Fruit fly (Drosophila melanogaster) whole organism, embryonic: ENCODE measurements around the gene Pcif1.

Experiments
- Ada2b ChIP-seq: fragments of 200-800 bp; sonication (Bioruptor generic); IDR thresholded peaks from 2 replicates; pipeline ENCODE4 v1.3.6; 2022; ENCODE audit warnings: missing biosample characterization, missing genetic modification characterization
- Adf1 ChIP-seq: fragments of 200-800 bp; sonication (Bioruptor generic); IDR thresholded peaks from 2 replicates; pipeline ENCODE4 v1.3.6; 2022; ENCODE audit warnings: missing biosample characterization, missing genetic modification characterization
- Antp ChIP-seq: fragments of 200-800 bp; sonication (Bioruptor generic); optimal IDR thresholded peaks from 3 replicates; lab custom pipeline; 2016; ENCODE audit warnings: missing biosample characterization, missing genetic modification characterization
- C15 ChIP-seq: fragments of 200-800 bp; sonication (Bioruptor generic); IDR thresholded peaks from 3 replicates; pipeline ENCODE4 v1.3.6; 2022; ENCODE audit warnings: missing biosample characterization, missing genetic modification characterization
- CG12659 ChIP-seq: fragments of 200-800 bp; sonication (Bioruptor generic); optimal IDR thresholded peaks from 3 replicates; lab custom pipeline; 2017; ENCODE audit warnings: mild to moderate bottlenecking, missing biosample characterization, missing genetic modification reagents, missing genetic modification characterization
- CG12769 ChIP-seq: fragments of 200-800 bp; sonication (Bioruptor generic); optimal IDR thresholded peaks from 2 replicates; lab custom pipeline; 2019; ENCODE audit warnings: missing biosample characterization, mild to moderate bottlenecking, missing genetic modification characterization, moderate library complexity
- CG13123 ChIP-seq: fragments of 200-800 bp; sonication (Bioruptor generic); optimal IDR thresholded peaks from 2 replicates; lab custom pipeline; 2016; ENCODE audit warnings: missing biosample characterization, missing genetic modification characterization
- CG13287 ChIP-seq: fragments of 200-800 bp; sonication (Bioruptor generic); IDR thresholded peaks from 2 replicates; pipeline ENCODE4 v1.3.6; 2022; ENCODE audit warnings: missing biosample characterization, missing genetic modification characterization; ENCODE audit not compliant: partially characterized antibody
- CG14441 ChIP-seq: fragments of 200-800 bp; sonication (Bioruptor generic); IDR thresholded peaks from 2 replicates; pipeline ENCODE4 v1.3.6; 2022; ENCODE audit warnings: missing biosample characterization, missing genetic modification characterization
- CG15514 ChIP-seq: fragments of 200-800 bp; sonication (Bioruptor generic); optimal IDR thresholded peaks from 3 replicates; lab custom pipeline; 2017; ENCODE audit warnings: missing biosample characterization, missing genetic modification characterization, mild to moderate bottlenecking, moderate library complexity, missing genetic modification reagents
- CG2678 ChIP-seq: fragments of 200-800 bp; sonication (Bioruptor generic); optimal IDR thresholded peaks from 3 replicates; lab custom pipeline; 2019; ENCODE audit warnings: missing biosample characterization, mild to moderate bottlenecking, missing genetic modification characterization, moderate library complexity
- CG30020 ChIP-seq: fragments of 200-800 bp; optimal IDR thresholded peaks from 2 replicates; lab custom pipeline; 2019; ENCODE audit warnings: missing biosample characterization, mild to moderate bottlenecking, missing genetic modification characterization, moderate library complexity
- CG3281 ChIP-seq: fragments of 200-800 bp; sonication (Bioruptor generic); optimal IDR thresholded peaks from 3 replicates; lab custom pipeline; 2017; ENCODE audit warnings: missing biosample characterization, mild to moderate bottlenecking, missing genetic modification characterization
- CG3407 ChIP-seq: fragments of 200-800 bp; sonication (Bioruptor generic); optimal IDR thresholded peaks from 2 replicates; lab custom pipeline; 2018; ENCODE audit warnings: missing biosample characterization, mild to moderate bottlenecking, missing genetic modification characterization
- CG34224 ChIP-seq: fragments of 200-800 bp; sonication (Bioruptor generic); IDR thresholded peaks from 3 replicates; pipeline ENCODE4 v1.3.6; 2022; ENCODE audit warnings: missing biosample characterization, missing genetic modification characterization; ENCODE audit not compliant: partially characterized antibody
- CG34376 ChIP-seq: fragments of 200-800 bp; sonication (Bioruptor generic); optimal IDR thresholded peaks from 2 replicates; lab custom pipeline; 2018; ENCODE audit warnings: missing biosample characterization, mild to moderate bottlenecking, missing genetic modification characterization
- CG7987 ChIP-seq: fragments of 200-800 bp; sonication (Bioruptor generic); optimal IDR thresholded peaks from 2 replicates; lab custom pipeline; 2018; ENCODE audit warnings: missing biosample characterization, mild to moderate bottlenecking, missing genetic modification characterization, moderate library complexity
- CG8290 ChIP-seq, 3 experiments: fragments of 200-800 bp; sonication (Bioruptor generic); optimal IDR thresholded peaks; 2 replicates each; lab custom pipeline; 2016 to 2019; ENCODE audit warnings: missing biosample characterization in 3 of 3, missing genetic modification characterization in 3 of 3, mild to moderate bottlenecking in 2 of 3, moderate library complexity in 1 of 3
- CoRest ChIP-seq: fragments of 200-800 bp; sonication (Bioruptor generic); optimal IDR thresholded peaks from 3 replicates; lab custom pipeline; 2018; ENCODE audit warnings: missing biosample characterization, mild to moderate bottlenecking, missing genetic modification characterization, moderate library complexity
- Dbx ChIP-seq: fragments of 200-800 bp; sonication (Bioruptor generic); IDR thresholded peaks from 3 replicates; pipeline ENCODE4 v1.3.6; 2022; ENCODE audit warnings: missing biosample characterization, missing genetic modification characterization
- Dll ChIP-seq: fragments of 200-800 bp; sonication (Bioruptor generic); IDR thresholded peaks from 4 replicates; pipeline ENCODE4 v1.3.6; 2022; ENCODE audit warnings: missing biosample characterization, missing genetic modification characterization; ENCODE audit not compliant: partially characterized antibody
- Dref ChIP-seq: fragments of 200-800 bp; sonication (Bioruptor generic); IDR thresholded peaks from 2 replicates; pipeline ENCODE4 v1.3.6; 2022; ENCODE audit warnings: missing biosample characterization, missing genetic modification characterization
- Drgx ChIP-seq: fragments of 200-800 bp; sonication (Bioruptor generic); IDR thresholded peaks from 2 replicates; pipeline ENCODE4 v1.3.6; 2022; ENCODE audit warnings: missing biosample characterization, missing genetic modification characterization
- Eip74EF ChIP-seq, 2 experiments: fragments of 200-800 bp in 1 of 2; fragments of >200 bp in 1 of 2; sonication (Bioruptor generic) in 1 of 2; optimal IDR thresholded peaks; 2 replicates each; lab custom pipeline; 2017 to 2019; ENCODE audit warnings: missing biosample characterization in 2 of 2, missing genetic modification characterization in 2 of 2, mild to moderate bottlenecking in 1 of 2, moderate library complexity in 1 of 2
- GATAe ChIP-seq: fragments of 200-800 bp; sonication (Bioruptor generic); conservative IDR thresholded peaks from 2 replicates; pipeline ENCODE4 v1.3.6; 2022; ENCODE audit warnings: missing biosample characterization, missing genetic modification characterization
- Gug ChIP-seq: fragments of 200-800 bp; sonication (Bioruptor generic); IDR thresholded peaks from 4 replicates; pipeline ENCODE4 v1.3.6; 2022; ENCODE audit warnings: missing biosample characterization, missing genetic modification characterization
- HLH3B ChIP-seq: fragments of 200-800 bp; sonication (Bioruptor generic); IDR thresholded peaks from 2 replicates; pipeline ENCODE4 v1.3.6; 2022; ENCODE audit warnings: missing biosample characterization, missing genetic modification characterization
- Hr3 ChIP-seq: fragments of 200-800 bp; sonication (Bioruptor generic); optimal IDR thresholded peaks from 3 replicates; lab custom pipeline; 2016; ENCODE audit warnings: missing biosample characterization, missing genetic modification characterization
- Lhr ChIP-seq: fragments of 200-800 bp; sonication (Bioruptor generic); optimal IDR thresholded peaks from 3 replicates; lab custom pipeline; 2017; ENCODE audit warnings: mild to moderate bottlenecking, missing biosample characterization, missing genetic modification reagents, missing genetic modification characterization
- MBD-R2 ChIP-seq: fragments of 200-800 bp; sonication (Bioruptor generic); IDR thresholded peaks from 2 replicates; pipeline ENCODE4 v1.3.6; 2022; ENCODE audit warnings: missing biosample characterization, missing genetic modification characterization
- NC2β ChIP-seq: fragments of 200-800 bp; sonication (Bioruptor generic); optimal IDR thresholded peaks from 2 replicates; lab custom pipeline; 2016; ENCODE audit warnings: missing biosample characterization, missing genetic modification characterization
- NFAT ChIP-seq: fragments of 200-800 bp; sonication (Bioruptor generic); IDR thresholded peaks from 2 replicates; pipeline ENCODE4 v1.3.6; 2022; ENCODE audit warnings: missing biosample characterization, missing genetic modification characterization
- Nf-YA ChIP-seq: fragments of 200-800 bp; sonication (Bioruptor generic); IDR thresholded peaks from 2 replicates; pipeline ENCODE4 v1.3.6; 2022; ENCODE audit warnings: missing biosample characterization, missing genetic modification characterization
- Nf-YC ChIP-seq: fragments of 200-800 bp; optimal IDR thresholded peaks from 3 replicates; lab custom pipeline; 2019; ENCODE audit warnings: missing biosample characterization, mild to moderate bottlenecking, missing genetic modification characterization, moderate library complexity
- PHDP ChIP-seq: fragments of 200-800 bp; sonication (Bioruptor generic); optimal IDR thresholded peaks from 3 replicates; lab custom pipeline; 2018; ENCODE audit warnings: missing biosample characterization, mild to moderate bottlenecking, missing genetic modification characterization, moderate library complexity
- bcd ChIP-seq: fragments of 200-800 bp; sonication (Bioruptor generic); optimal IDR thresholded peaks from 2 replicates; lab custom pipeline; 2017; ENCODE audit warnings: missing biosample characterization, mild to moderate bottlenecking, missing genetic modification characterization
- chif ChIP-seq, 2 experiments: fragments of 200-800 bp; sonication (Bioruptor generic); optimal IDR thresholded peaks; 3 replicates each; lab custom pipeline; 2016; ENCODE audit warnings: missing biosample characterization in 2 of 2, missing genetic modification characterization in 2 of 2
- ci ChIP-seq: fragments of 200-800 bp; sonication (Bioruptor generic); IDR thresholded peaks from 3 replicates; pipeline ENCODE4 v1.3.6; 2022; ENCODE audit warnings: missing biosample characterization, missing genetic modification characterization
- croc ChIP-seq: fragments of 200-800 bp; sonication (Bioruptor generic); conservative IDR thresholded peaks from 3 replicates; pipeline ENCODE4 v1.3.6; 2022; ENCODE audit warnings: missing biosample characterization, missing genetic modification characterization
- dati ChIP-seq: fragments of 200-800 bp; sonication (Bioruptor generic); IDR thresholded peaks from 2 replicates; pipeline ENCODE4 v1.3.6; 2022; ENCODE audit warnings: missing biosample characterization, missing genetic modification characterization
- dmrt11E ChIP-seq: fragments of 200-800 bp; sonication (Bioruptor generic); optimal IDR thresholded peaks from 3 replicates; lab custom pipeline; 2018; ENCODE audit warnings: missing biosample characterization, mild to moderate bottlenecking, missing genetic modification characterization, moderate library complexity
- ewg ChIP-seq: fragments of 200-800 bp; sonication (Bioruptor generic); optimal IDR thresholded peaks from 3 replicates; lab custom pipeline; 2017; ENCODE audit warnings: mild to moderate bottlenecking, missing biosample characterization, missing genetic modification reagents, missing genetic modification characterization
- fu2 ChIP-seq: fragments of 200-800 bp; sonication (Bioruptor generic); optimal IDR thresholded peaks from 2 replicates; lab custom pipeline; 2016; ENCODE audit warnings: missing biosample characterization, missing genetic modification characterization
- ham ChIP-seq: fragments of 200-800 bp; sonication (Bioruptor generic); IDR thresholded peaks from 2 replicates; pipeline ENCODE4 v1.3.6; 2022; ENCODE audit warnings: missing biosample characterization, missing genetic modification characterization
- kni ChIP-seq: fragments of 200-800 bp; sonication (Bioruptor generic); optimal IDR thresholded peaks from 3 replicates; lab custom pipeline; 2017; ENCODE audit warnings: mild to moderate bottlenecking, missing biosample characterization, missing genetic modification reagents, missing genetic modification characterization
- row ChIP-seq: fragments of 200-800 bp; sonication (Bioruptor generic); IDR thresholded peaks from 3 replicates; pipeline ENCODE4 v1.3.6; 2022; ENCODE audit warnings: missing biosample characterization, missing genetic modification characterization
- run ChIP-seq: fragments of 200-800 bp; sonication (Bioruptor generic); optimal IDR thresholded peaks from 3 replicates; lab custom pipeline; 2018; ENCODE audit warnings: missing biosample characterization, mild to moderate bottlenecking, missing genetic modification characterization
- sna ChIP-seq: fragments of 200-800 bp; sonication (Bioruptor generic); IDR thresholded peaks from 2 replicates; pipeline ENCODE4 v1.3.6; 2022; ENCODE audit warnings: missing biosample characterization, missing genetic modification characterization; ENCODE audit not compliant: partially characterized antibody
- stwl ChIP-seq: fragments of 200-800 bp; sonication (Bioruptor generic); optimal IDR thresholded peaks from 3 replicates; lab custom pipeline; 2018; ENCODE audit warnings: missing biosample characterization, mild to moderate bottlenecking, missing genetic modification characterization, moderate library complexity
- vnd ChIP-seq: fragments of 200-800 bp; sonication (Bioruptor generic); IDR thresholded peaks from 3 replicates; pipeline ENCODE4 v1.3.6; 2022; ENCODE audit warnings: missing biosample characterization, missing genetic modification characterization; ENCODE audit not compliant: partially characterized antibody

Gene Pcif1

dm6 chr3L:20769350-20769749 lies 16.6 kb downstream of the Pcif1 start, which contains the start of the genes CG4074 and CG4186 (continued):
- no peak for TF ChIP-seq Antp (GFP tag; lab: Kevin White, UChicago)
- TF ChIP-seq CG30020 (tag; lab: Kevin White, UChicago): peak; percentile 17
- TF ChIP-seq MBD-R2 (GFP tag; lab: Robert Waterston, UW): peak; percentile 96
- TF ChIP-seq CG13287 (GFP tag; lab: Robert Waterston, UW): peak; percentile 62
- no peak for TF ChIP-seq run
- TF ChIP-seq Nf-YA (GFP tag; lab: Robert Waterston, UW): no peak
- no peak for TF ChIP-seq GATAe (GFP tag; lab: Robert Waterston, UW)
- TF ChIP-seq Dref (GFP tag; lab: Robert Waterston, UW): no peak; the same call in 1 of the 2 replicates
- TF ChIP-seq CG13123 (GFP tag; lab: Kevin White, UChicago): no peak
- TF ChIP-seq CG8290 (GFP tag; optimal IDR thresholded peaks at IDR 0.05; lab: Kevin White, UChicago): peak; percentile 11
- TF ChIP-seq CG8290 (tag; optimal IDR thresholded peaks at IDR 0.05; lab: Kevin White, UChicago): no peak
- TF ChIP-seq Ada2b (GFP tag; lab: Robert Waterston, UW): no peak
- TF ChIP-seq CG2678 (tag; lab: Kevin White, UChicago): no peak
- TF ChIP-seq Nf-YC: peak; percentile 77
- no peak for TF ChIP-seq CoRest (tag; lab: Kevin White, UChicago)
- peak; percentile 13; the same call in 1 of the 4 replicates for TF ChIP-seq Dll (GFP tag; lab: Robert Waterston, UW)
- TF ChIP-seq CG34376: peak; percentile 9
- TF ChIP-seq fu2 (GFP tag; lab: Kevin White, UChicago): no peak
- TF ChIP-seq PHDP (tag; lab: Kevin White, UChicago): no peak
- TF ChIP-seq stwl (tag; lab: Kevin White, UChicago): peak; percentile 89
- TF ChIP-seq Gug (GFP tag; lab: Robert Waterston, UW): no peak
- TF ChIP-seq ewg: no peak
- no peak for TF ChIP-seq Drgx (GFP tag; lab: Robert Waterston, UW)
- peak; percentile 32; the same call in 1 of the 3 replicates for TF ChIP-seq row (GFP tag; lab: Robert Waterston, UW)
- TF ChIP-seq croc: no peak
- TF ChIP-seq Dbx (GFP tag; lab: Robert Waterston, UW): no peak
- TF ChIP-seq dati (GFP tag; lab: Robert Waterston, UW): no peak
- peak; percentile 51 for TF ChIP-seq CG12769 (tag; lab: Kevin White, UChicago)
- TF ChIP-seq CG12659 (GFP tag; lab: Kevin White, UChicago): peak; percentile 43
- TF ChIP-seq sna (GFP tag; lab: Robert Waterston, UW): peak; percentile 52
- peak; percentile 18 for TF ChIP-seq CG7987 (GFP tag; lab: Kevin White, UChicago)
- no peak for TF ChIP-seq C15 (GFP tag; lab: Robert Waterston, UW)
- no peak for TF ChIP-seq Lhr (GFP tag; lab: Kevin White, UChicago)
- no peak for TF ChIP-seq Hr3 (GFP tag; lab: Kevin White, UChicago)
- no peak for TF ChIP-seq chif (GFP tag; optimal IDR thresholded peaks at IDR 0.05; lab: Kevin White, UChicago)
- no peak for TF ChIP-seq NC2β (GFP tag; lab: Kevin White, UChicago)
- no peak for TF ChIP-seq ci (GFP tag; lab: Robert Waterston, UW)
- TF ChIP-seq CG3281: peak; percentile 28
- TF ChIP-seq Eip74EF (GFP tag; optimal IDR thresholded peaks at IDR 0.05; lab: Kevin White, UChicago): no peak
- TF ChIP-seq kni (GFP tag; lab: Kevin White, UChicago): peak; percentile 70
- TF ChIP-seq NFAT: no peak
- no peak for TF ChIP-seq bcd (GFP tag; lab: Kevin White, UChicago)
- no peak for TF ChIP-seq CG14441 (GFP tag; lab: Robert Waterston, UW)
- no peak for TF ChIP-seq HLH3B
- TF ChIP-seq vnd (GFP tag; lab: Robert Waterston, UW): no peak
- peak; percentile 31 for TF ChIP-seq CG15514 (GFP tag; lab: Kevin White, UChicago)
- peak; percentile 53; the same call in 1 of the 3 replicates for TF ChIP-seq CG34224 (GFP tag; lab: Robert Waterston, UW)
- TF ChIP-seq dmrt11E (tag; lab: Kevin White, UChicago): no peak
- TF ChIP-seq CG3407: no peak
- no peak for TF ChIP-seq ham (GFP tag; lab: Robert Waterston, UW)
- no peak for TF ChIP-seq Adf1
